Fruit fly (Drosophila melanogaster) whole organism, embryonic: ENCODE results near the gene CG7156.

Source experiments
- CG10543 ChIP-seq: fragments of 200-800 bp; sonication (Bioruptor generic); optimal IDR thresholded peaks from 3 replicates; lab custom pipeline; 2017; ENCODE audit warnings: missing biosample characterization, mild to moderate bottlenecking, missing genetic modification characterization, moderate library complexity
- CG10565 ChIP-seq: fragments of 200-800 bp; sonication (Bioruptor generic); optimal IDR thresholded peaks from 3 replicates; lab custom pipeline; 2016; ENCODE audit warnings: missing biosample characterization, mild to moderate bottlenecking, missing genetic modification characterization
- CG12155 ChIP-seq: fragments of 200-800 bp; sonication (Bioruptor generic); optimal IDR thresholded peaks from 3 replicates; lab custom pipeline; 2016; ENCODE audit warnings: missing biosample characterization, missing genetic modification characterization
- CG13296 ChIP-seq: fragments of 200-800 bp; sonication (Bioruptor generic); optimal IDR thresholded peaks from 3 replicates; lab custom pipeline; 2018; ENCODE audit warnings: missing biosample characterization, mild to moderate bottlenecking, missing genetic modification characterization
- CG13424 ChIP-seq: fragments of 200-800 bp; sonication (Bioruptor generic); optimal IDR thresholded peaks from 2 replicates; lab custom pipeline; 2019; ENCODE audit warnings: missing biosample characterization, mild to moderate bottlenecking, missing genetic modification characterization, moderate library complexity
- CG14860 ChIP-seq: fragments of 200-800 bp; sonication (Bioruptor generic); IDR thresholded peaks from 3 replicates; pipeline ENCODE4 v1.3.6; 2022; ENCODE audit warnings: missing biosample characterization, missing genetic modification characterization; ENCODE audit not compliant: partially characterized antibody
- CG15514 ChIP-seq: fragments of 200-800 bp; sonication (Bioruptor generic); optimal IDR thresholded peaks from 3 replicates; lab custom pipeline; 2017; ENCODE audit warnings: missing biosample characterization, missing genetic modification characterization, mild to moderate bottlenecking, moderate library complexity, missing genetic modification reagents
- CG16863 ChIP-seq: fragments of 200-800 bp; sonication (Bioruptor generic); optimal IDR thresholded peaks from 3 replicates; lab custom pipeline; 2016; ENCODE audit warnings: missing biosample characterization, missing genetic modification characterization
- CG17385 ChIP-seq: fragments of 200-800 bp; sonication (Bioruptor generic); optimal IDR thresholded peaks from 3 replicates; lab custom pipeline; 2018; ENCODE audit warnings: missing biosample characterization, mild to moderate bottlenecking, missing genetic modification characterization
- CG18476 ChIP-seq: fragments of 200-800 bp; sonication (Bioruptor generic); optimal IDR thresholded peaks from 2 replicates; lab custom pipeline; 2016; ENCODE audit warnings: missing biosample characterization, mild to moderate bottlenecking, missing genetic modification characterization
- CG2889 ChIP-seq: fragments of 200-800 bp; sonication (Bioruptor generic); IDR thresholded peaks from 3 replicates; pipeline ENCODE4 v1.3.6; 2022; ENCODE audit warnings: missing biosample characterization, missing genetic modification characterization
- CG31365 ChIP-seq: fragments of 200-800 bp; sonication (Bioruptor generic); optimal IDR thresholded peaks from 2 replicates; lab custom pipeline; 2018; ENCODE audit warnings: missing biosample characterization, mild to moderate bottlenecking, missing genetic modification characterization
- CG31388 ChIP-seq: fragments of 200-800 bp; sonication (Bioruptor generic); optimal IDR thresholded peaks from 2 replicates; lab custom pipeline; 2016; ENCODE audit warnings: missing biosample characterization, missing genetic modification characterization
- CG34376 ChIP-seq: fragments of 200-800 bp; sonication (Bioruptor generic); optimal IDR thresholded peaks from 2 replicates; lab custom pipeline; 2018; ENCODE audit warnings: missing biosample characterization, mild to moderate bottlenecking, missing genetic modification characterization
- CG5245 ChIP-seq: fragments of 200-800 bp; sonication (Bioruptor generic); optimal IDR thresholded peaks from 3 replicates; lab custom pipeline; 2016; ENCODE audit warnings: missing biosample characterization, missing genetic modification characterization
- CG6791 ChIP-seq: fragments of 200-800 bp; sonication (Bioruptor generic); IDR thresholded peaks from 3 replicates; pipeline ENCODE4 v1.3.6; 2022; ENCODE audit warnings: missing biosample characterization, missing genetic modification characterization; ENCODE audit not compliant: partially characterized antibody
- CG7928 ChIP-seq: fragments of 200-800 bp; sonication (Bioruptor generic); optimal IDR thresholded peaks from 2 replicates; lab custom pipeline; 2017; ENCODE audit warnings: missing biosample characterization, mild to moderate bottlenecking, missing genetic modification characterization
- CG7963 ChIP-seq: fragments of 200-800 bp; sonication (Bioruptor generic); IDR thresholded peaks from 3 replicates; pipeline ENCODE4 v1.3.6; 2022; ENCODE audit warnings: missing biosample characterization, missing genetic modification characterization; ENCODE audit not compliant: partially characterized antibody
- CG9437 ChIP-seq: fragments of 200-800 bp; sonication (Bioruptor generic); optimal IDR thresholded peaks from 2 replicates; lab custom pipeline; 2018; ENCODE audit warnings: missing biosample characterization, mild to moderate bottlenecking, missing genetic modification characterization
- Dad ChIP-seq: fragments of 200-800 bp; sonication (Bioruptor generic); optimal IDR thresholded peaks from 3 replicates; lab custom pipeline; 2016; ENCODE audit warnings: missing biosample characterization, missing genetic modification characterization
- Dip3 ChIP-seq: fragments of 200-800 bp; sonication (Bioruptor generic); optimal IDR thresholded peaks from 3 replicates; lab custom pipeline; 2016; ENCODE audit warnings: missing biosample characterization, missing genetic modification characterization
- E2f2 ChIP-seq: fragments of 200-800 bp; sonication (Bioruptor generic); IDR thresholded peaks from 2 replicates; pipeline ENCODE4 v1.3.6; 2022; ENCODE audit warnings: missing biosample characterization, missing genetic modification characterization
- H15 ChIP-seq: fragments of 200-800 bp; sonication (Bioruptor generic); IDR thresholded peaks from 3 replicates; pipeline ENCODE4 v1.3.6; 2022; ENCODE audit warnings: missing biosample characterization, missing genetic modification characterization
- Hey ChIP-seq: fragments of 200-800 bp; sonication (Bioruptor generic); optimal IDR thresholded peaks from 3 replicates; lab custom pipeline; 2018; ENCODE audit warnings: missing biosample characterization, mild to moderate bottlenecking, missing genetic modification characterization
- Meics ChIP-seq: fragments of 200-800 bp; sonication (Bioruptor generic); optimal IDR thresholded peaks from 2 replicates; lab custom pipeline; 2017; ENCODE audit warnings: missing biosample characterization, mild to moderate bottlenecking, missing genetic modification characterization
- Myb ChIP-seq: fragments of 200-800 bp; sonication (Bioruptor generic); optimal IDR thresholded peaks from 2 replicates; lab custom pipeline; 2016; ENCODE audit warnings: missing biosample characterization, missing genetic modification characterization
- abd-A ChIP-seq: fragments of 200-800 bp; sonication (Bioruptor generic); optimal IDR thresholded peaks from 3 replicates; lab custom pipeline; 2019; ENCODE audit warnings: missing biosample characterization, mild to moderate bottlenecking, missing genetic modification characterization, moderate library complexity
- aop ChIP-seq: fragments of 200-800 bp; sonication (Bioruptor generic); IDR thresholded peaks from 2 replicates; pipeline ENCODE4 v1.3.6; 2022; ENCODE audit warnings: missing biosample characterization, missing genetic modification characterization
- az2 ChIP-seq: fragments of 200-800 bp; sonication (Bioruptor generic); optimal IDR thresholded peaks from 3 replicates; lab custom pipeline; 2016; ENCODE audit warnings: missing biosample characterization, missing genetic modification characterization
- chif ChIP-seq, 2 experiments: fragments of 200-800 bp; sonication (Bioruptor generic); optimal IDR thresholded peaks; 3 replicates each; lab custom pipeline; 2016; ENCODE audit warnings: missing biosample characterization in 2 of 2, missing genetic modification characterization in 2 of 2
- dati ChIP-seq: fragments of 200-800 bp; sonication (Bioruptor generic); IDR thresholded peaks from 2 replicates; pipeline ENCODE4 v1.3.6; 2022; ENCODE audit warnings: missing biosample characterization, missing genetic modification characterization
- fd96Cb ChIP-seq: fragments of 200-800 bp; sonication (Bioruptor generic); optimal IDR thresholded peaks from 2 replicates; lab custom pipeline; 2018; ENCODE audit warnings: missing biosample characterization, mild to moderate bottlenecking, missing genetic modification characterization, moderate library complexity
- gce ChIP-seq: fragments of 200-800 bp; sonication (Bioruptor generic); IDR thresholded peaks from 3 replicates; pipeline ENCODE4 v1.3.6; 2022; ENCODE audit warnings: missing biosample characterization, missing genetic modification characterization
- gt ChIP-seq: fragments of 200-800 bp; sonication (Bioruptor generic); IDR thresholded peaks from 2 replicates; pipeline ENCODE4 v1.3.6; 2022; ENCODE audit warnings: missing biosample characterization, missing genetic modification characterization
- luna ChIP-seq: fragments of 200-800 bp; sonication (Bioruptor generic); optimal IDR thresholded peaks from 2 replicates; lab custom pipeline; 2016; ENCODE audit warnings: missing biosample characterization, missing genetic modification characterization
- mld ChIP-seq: fragments of 200-800 bp; sonication (Bioruptor generic); IDR thresholded peaks from 3 replicates; pipeline ENCODE4 v1.3.6; 2022; ENCODE audit warnings: missing biosample characterization, missing genetic modification characterization; ENCODE audit not compliant: partially characterized antibody
- nerfin-1 ChIP-seq: fragments of 200-800 bp; sonication (Bioruptor generic); optimal IDR thresholded peaks from 3 replicates; lab custom pipeline; 2019; ENCODE audit warnings: missing biosample characterization, mild to moderate bottlenecking, missing genetic modification characterization, moderate library complexity
- pan ChIP-seq, 4 experiments: fragments of >200 bp in 3 of 4; fragments of 200-800 bp in 1 of 4; sonication (Bioruptor generic) in 1 of 4; optimal IDR thresholded peaks in 3 of 4; IDR thresholded peaks in 1 of 4; 2 replicates each; pipeline versions ENCODE4 v1.3.6 to Lab custom; 2017 to 2022; ENCODE audit warnings: missing biosample characterization in 2 of 4, missing genetic modification characterization in 2 of 4, mixed read lengths in 1 of 4
- rib ChIP-seq: fragments of 200-800 bp; sonication (Bioruptor generic); IDR thresholded peaks from 2 replicates; pipeline ENCODE4 v1.3.6; 2022; ENCODE audit warnings: missing biosample characterization, missing genetic modification characterization
- sc ChIP-seq, 3 experiments: fragments of >200 bp in 2 of 3; fragments of 200-800 bp in 1 of 3; sonication (Bioruptor generic) in 1 of 3; optimal IDR thresholded peaks; 2 replicates in 2 of 3; 3 replicates in 1 of 3; lab custom pipeline; 2017; ENCODE audit warnings: mild to moderate bottlenecking in 1 of 3, missing biosample characterization in 1 of 3, missing genetic modification characterization in 1 of 3, missing genetic modification reagents in 1 of 3
- stwl ChIP-seq: fragments of 200-800 bp; sonication (Bioruptor generic); optimal IDR thresholded peaks from 3 replicates; lab custom pipeline; 2018; ENCODE audit warnings: missing biosample characterization, mild to moderate bottlenecking, missing genetic modification characterization, moderate library complexity
- tup ChIP-seq: fragments of 200-800 bp; sonication (Bioruptor generic); optimal IDR thresholded peaks from 2 replicates; lab custom pipeline; 2016; ENCODE audit warnings: missing biosample characterization, mild to moderate bottlenecking, missing genetic modification characterization, moderate library complexity
- tx ChIP-seq: fragments of 200-800 bp; sonication (Bioruptor generic); optimal IDR thresholded peaks from 2 replicates; lab custom pipeline; 2016; ENCODE audit warnings: missing biosample characterization, missing genetic modification characterization
- unc-4 ChIP-seq: fragments of 200-800 bp; sonication (Bioruptor generic); IDR thresholded peaks from 2 replicates; pipeline ENCODE4 v1.3.6; 2022; ENCODE audit warnings: missing biosample characterization, missing genetic modification characterization; ENCODE audit not compliant: partially characterized antibody
- vnd ChIP-seq: fragments of 200-800 bp; sonication (Bioruptor generic); IDR thresholded peaks from 3 replicates; pipeline ENCODE4 v1.3.6; 2022; ENCODE audit warnings: missing biosample characterization, missing genetic modification characterization; ENCODE audit not compliant: partially characterized antibody
- yki ChIP-seq: fragments of >200 bp; optimal IDR thresholded peaks from 3 replicates; lab custom pipeline; 2018
- zen2 ChIP-seq: fragments of 200-800 bp; sonication (Bioruptor generic); IDR thresholded peaks from 3 replicates; pipeline ENCODE4 v1.3.6; 2022; ENCODE audit warnings: missing biosample characterization, missing genetic modification characterization; ENCODE audit not compliant: partially characterized antibody
- zfh1 ChIP-seq: fragments of 200-800 bp; sonication (Bioruptor generic); IDR thresholded peaks from 3 replicates; pipeline ENCODE4 v1.3.6; 2022; ENCODE audit warnings: missing biosample characterization, missing genetic modification characterization

Gene CG7156

dm6 chr3R:18196991-18197801 lies 44.8 kb downstream of the CG7156 start:
- peak; percentile 2 for TF ChIP-seq CG7928
- TF ChIP-seq CG9437 (GFP tag; lab: Kevin White, UChicago), result peak; percentile 84
- TF ChIP-seq CG34376, result peak; percentile 14
- TF ChIP-seq CG31388 (GFP tag; lab: Kevin White, UChicago), result no peak
- TF ChIP-seq CG31365 (tag; lab: Kevin White, UChicago), result no peak
- peak; percentile 44 for TF ChIP-seq fd96Cb (tag; lab: Kevin White, UChicago)
- TF ChIP-seq az2 (GFP tag; lab: Kevin White, UChicago), result peak; percentile 57
- no peak for TF ChIP-seq CG7963 (GFP tag; lab: Robert Waterston, UW)
- TF ChIP-seq gt (GFP tag; lab: Robert Waterston, UW), result no peak
- no peak for TF ChIP-seq CG10565 (GFP tag; lab: Kevin White, UChicago)
- TF ChIP-seq H15 (GFP tag; lab: Robert Waterston, UW), result no peak
- peak; percentile 51 for TF ChIP-seq CG10543 (GFP tag; lab: Kevin White, UChicago)
- peak; percentile 39 for TF ChIP-seq CG13296 (GFP tag; lab: Kevin White, UChicago)
- TF ChIP-seq CG12155 (GFP tag; lab: Kevin White, UChicago), result peak; percentile 41
- TF ChIP-seq Myb (GFP tag; lab: Kevin White, UChicago), result peak; percentile 29
- no peak for TF ChIP-seq CG15514 (GFP tag; lab: Kevin White, UChicago)
- TF ChIP-seq aop, result no peak
- TF ChIP-seq E2f2 (GFP tag; lab: Robert Waterston, UW), result no peak
- TF ChIP-seq stwl (tag; lab: Kevin White, UChicago), result no peak
- no peak for TF ChIP-seq CG2889 (GFP tag; lab: Robert Waterston, UW)
- TF ChIP-seq vnd (GFP tag; lab: Robert Waterston, UW), result no peak
- TF ChIP-seq zfh1 (GFP tag; lab: Robert Waterston, UW), result no peak
- TF ChIP-seq mld (GFP tag; lab: Robert Waterston, UW), result no peak
- peak; percentile 80 for TF ChIP-seq Meics (GFP tag; lab: Kevin White, UChicago)
- TF ChIP-seq CG14860 (GFP tag; lab: Robert Waterston, UW), result no peak
- no peak for TF ChIP-seq unc-4
- TF ChIP-seq CG16863 (GFP tag; lab: Kevin White, UChicago), result no peak
- peak in 1 of 2 experiments; percentile 36 for TF ChIP-seq chif (GFP tag; optimal IDR thresholded peaks at IDR 0.05; lab: Kevin White, UChicago)
- no peak for TF ChIP-seq CG5245 (GFP tag; lab: Kevin White, UChicago)
- TF ChIP-seq Dip3 (GFP tag; lab: Kevin White, UChicago), result no peak
- peak; percentile 99 for TF ChIP-seq CG17385 (GFP tag; lab: Kevin White, UChicago)
- TF ChIP-seq CG6791 (GFP tag; lab: Robert Waterston, UW), result no peak
- peak; percentile 68 for TF ChIP-seq CG13424
- no peak for TF ChIP-seq pan (optimal IDR thresholded peaks at IDR 0.05; lab: Kevin White, UChicago)
- no peak for TF ChIP-seq pan (GFP tag; optimal IDR thresholded peaks at IDR 0.05 in 1 of 2, IDR thresholded peaks at IDR 0.05 in 1 of 2)
- TF ChIP-seq nerfin-1 (tag; lab: Kevin White, UChicago), result peak; percentile 25
- TF ChIP-seq tup (GFP tag; lab: Kevin White, UChicago), result no peak
- no peak for TF ChIP-seq gce (GFP tag; lab: Robert Waterston, UW)
- no peak for TF ChIP-seq zen2 (GFP tag; lab: Robert Waterston, UW)
- TF ChIP-seq Dad (GFP tag; lab: Kevin White, UChicago), result no peak
- no peak for TF ChIP-seq Hey (tag; lab: Kevin White, UChicago)
- TF ChIP-seq dati (GFP tag; lab: Robert Waterston, UW), result no peak
- TF ChIP-seq yki (lab: Kevin White, UChicago), result peak; percentile 69
- peak; percentile 35 for TF ChIP-seq CG18476 (GFP tag; lab: Kevin White, UChicago)
- TF ChIP-seq luna, result no peak
- TF ChIP-seq sc (optimal IDR thresholded peaks at IDR 0.05; lab: Kevin White, UChicago), result no peak
- TF ChIP-seq sc (GFP tag; optimal IDR thresholded peaks at IDR 0.05; lab: Kevin White, UChicago), result peak; percentile 6
- TF ChIP-seq abd-A (tag; lab: Kevin White, UChicago), result peak; percentile 71
- TF ChIP-seq tx (GFP tag; lab: Kevin White, UChicago), result peak; percentile 42
- TF ChIP-seq rib (GFP tag; lab: Robert Waterston, UW), result no peak
